Worm (Caenorhabditis elegans): Measurements from ENCODE around the gene C37C3.17.

- no peak for TF ChIP-seq nfya-2 (GFP tag; IDR thresholded peaks at IDR 0.05)
- no peak for TF ChIP-seq F55B11.4 (tag; optimal IDR thresholded peaks at IDR 0.05; ENCODE audit: borderline replicate concordance, insufficient read depth)
- TF ChIP-seq pha-4 (tag; optimal IDR thresholded peaks at IDR 0.05), result no peak
Observed at ce11 chrV:7876881-7877475, 15.3 kb upstream of the C37C3.17 start, which contains the start of gene F40A3.3.

Measured in whole organism, young adult.